Fruit fly (Drosophila melanogaster): Measurements from ENCODE around the gene Pgls.

dm6 chrX:10808684-10809083, 38.6 kb upstream of the Pgls start:
- TF ChIP-seq topi (GFP tag; optimal IDR thresholded peaks at IDR 0.05) (no peak), ss (GFP tag; optimal IDR thresholded peaks at IDR 0.05) (no peak), dsx (GFP tag; optimal IDR thresholded peaks at IDR 0.05; ENCODE audit: poor library complexity, severe bottlenecking) (no peak), CG3032 (tag; optimal IDR thresholded peaks at IDR 0.05) (no peak), Hr38 (GFP tag; optimal IDR thresholded peaks at IDR 0.05) (no peak), fd59A (GFP tag; optimal IDR thresholded peaks at IDR 0.05) (no peak), Gug (GFP tag; IDR thresholded peaks at IDR 0.05) (no peak), CG6808 (GFP tag; optimal IDR thresholded peaks at IDR 0.05) (no peak), CG11294 (GFP tag; IDR thresholded peaks at IDR 0.05) (no peak), Sox14 (GFP tag; optimal IDR thresholded peaks at IDR 0.05) (no peak), Lpt (GFP tag; optimal IDR thresholded peaks at IDR 0.05) (no peak), achi (GFP tag; optimal IDR thresholded peaks at IDR 0.05) (no peak)

Measured in whole organism, prepupa.